Fruit fly (Drosophila melanogaster) Kc167 (cell line): ENCODE measurements around the gene CG9393.

Experiments
- Myc ChIP-seq: fragments of >200 bp; optimal IDR thresholded peaks from 2 replicates; lab custom pipeline; 2017; ENCODE audit warnings: missing external identifiers
- Sin3A ChIP-seq: fragments of >200 bp; optimal IDR thresholded peaks from 2 replicates; lab custom pipeline; 2018; ENCODE audit warnings: missing external identifiers
- h ChIP-seq: fragments of >200 bp; optimal IDR thresholded peaks from 3 replicates; lab custom pipeline; 2018; ENCODE audit warnings: missing external identifiers
- insv ChIP-seq: fragments of >200 bp; optimal IDR thresholded peaks from 3 replicates; lab custom pipeline; 2018; ENCODE audit warnings: missing external identifiers
- psq ChIP-seq: fragments of >200 bp; optimal IDR thresholded peaks from 2 replicates; lab custom pipeline; 2017; ENCODE audit warnings: missing external identifiers
- ttk ChIP-seq: sonication (Bioruptor generic); optimal IDR thresholded peaks from 2 replicates; lab custom pipeline; 2017; ENCODE audit warnings: missing external identifiers

Gene CG9393

dm6 chr3R:9577382-9578137 is 14.1 kb upstream of the CG9393 start, which contains the start of the genes Kap-alpha3 and Son:
Kap-alpha3 (minus strand) TSS chr3R:9577733.
Son (plus strand) TSS chr3R:9578042.
- TF ChIP-seq insv (lab: Kevin White, UChicago) (no peak), ttk (lab: Kevin White, UChicago) (no peak), psq (lab: Kevin White, UChicago) (no peak), h (no peak), Myc (lab: Kevin White, UChicago) (no peak), Sin3A (no peak)

- no peak for TF ChIP-seq psq (lab: Kevin White, UChicago)
- TF ChIP-seq ttk (lab: Kevin White, UChicago): no peak
- TF ChIP-seq Myc (lab: Kevin White, UChicago): no peak
- no peak for TF ChIP-seq insv (lab: Kevin White, UChicago)
- TF ChIP-seq Sin3A: no peak
- TF ChIP-seq h: no peak
Measured at dm6 chr3R:9573812-9574587, 10.5 kb upstream of the CG9393 start, which contains the start of gene CG9399. CG9399 (minus strand) TSS chr3R:9574211.

- no peak for TF ChIP-seq ttk (lab: Kevin White, UChicago)
- TF ChIP-seq psq (lab: Kevin White, UChicago): no peak
- no peak for TF ChIP-seq insv (lab: Kevin White, UChicago)
- TF ChIP-seq Myc (lab: Kevin White, UChicago): no peak
- TF ChIP-seq h: no peak
- no peak for TF ChIP-seq Sin3A
Measured at dm6 chr3R:9572929-9573811, 9.7 kb upstream of the CG9393 start.

dm6 chr3R:9571523-9571922 is 8.1 kb upstream of the CG9393 start, which contains the start of gene CG9396:
CG9396 (minus strand) TSS chr3R:9571623.
- TF ChIP-seq Sin3A: no peak
- no peak for TF ChIP-seq insv (lab: Kevin White, UChicago)
- no peak for TF ChIP-seq h
- no peak for TF ChIP-seq ttk (lab: Kevin White, UChicago)
- no peak for TF ChIP-seq Myc (lab: Kevin White, UChicago)
- TF ChIP-seq psq (lab: Kevin White, UChicago): no peak

- TF ChIP-seq ttk (lab: Kevin White, UChicago) (no peak), insv (lab: Kevin White, UChicago) (no peak), Sin3A (no peak)
Measured at dm6 chr3R:9570657-9571056, 7.2 kb upstream of the CG9393 start.

dm6 chr3R:9570114-9570513 is 6.6 kb upstream of the CG9393 start, which contains the start of gene CG16790:
CG16790 (minus strand) TSS chr3R:9570214.
- TF ChIP-seq insv (lab: Kevin White, UChicago) (no peak), Myc (lab: Kevin White, UChicago) (no peak), ttk (lab: Kevin White, UChicago) (no peak), Sin3A (no peak), psq (lab: Kevin White, UChicago) (no peak), h (no peak)

dm6 chr3R:9565895-9566294 is 2.4 kb upstream of the CG9393 start, which contains the start of gene CG16789:
CG16789 (plus strand) TSS chr3R:9566195.
- TF ChIP-seq h (no peak), ttk (lab: Kevin White, UChicago) (no peak), psq (lab: Kevin White, UChicago) (no peak), Myc (lab: Kevin White, UChicago) (no peak), insv (lab: Kevin White, UChicago) (no peak), Sin3A (no peak)

- no peak for TF ChIP-seq ttk (lab: Kevin White, UChicago)
- TF ChIP-seq Myc (lab: Kevin White, UChicago): no peak
- TF ChIP-seq h: no peak
- TF ChIP-seq Sin3A: no peak
Measured at dm6 chr3R:9561121-9561520, 2.4 kb downstream of the CG9393 start.

- TF ChIP-seq Sin3A (no peak), Myc (lab: Kevin White, UChicago) (no peak), h (no peak), psq (lab: Kevin White, UChicago) (no peak), ttk (lab: Kevin White, UChicago) (no peak), insv (lab: Kevin White, UChicago) (no peak)
Measured at dm6 chr3R:9559413-9560014, 4.0 kb downstream of the CG9393 start, which contains the start of the genes AP-1mu and MBD-like. AP-1mu (minus strand) TSS chr3R:9559525. MBD-like (plus strand) TSS chr3R:9559760.

dm6 chr3R:9555334-9555974 is 8.0 kb downstream of the CG9393 start, which contains the start of the genes CG9386 and BckdhA:
CG9386 (minus strand) TSS chr3R:9555408.
BckdhA (plus strand) TSS chr3R:9555785.
- TF ChIP-seq ttk (lab: Kevin White, UChicago): no peak
- no peak for TF ChIP-seq Sin3A
- no peak for TF ChIP-seq Myc (lab: Kevin White, UChicago)
- no peak for TF ChIP-seq h
- no peak for TF ChIP-seq psq (lab: Kevin White, UChicago)
- no peak for TF ChIP-seq insv (lab: Kevin White, UChicago)
